Fruit fly (Drosophila melanogaster) whole organism, wandering third instar larva: ENCODE data around the gene Prosalpha6T.

Experiments
- Dfd ChIP-seq: fragments of >200 bp; optimal IDR thresholded peaks from 2 replicates; lab custom pipeline; 2017; ENCODE audit warnings: missing biosample characterization, missing genetic modification characterization
- OdsH ChIP-seq: fragments of 200-800 bp; sonication (Bioruptor generic); optimal IDR thresholded peaks from 2 replicates; lab custom pipeline; 2016; ENCODE audit warnings: missing biosample characterization, mild to moderate bottlenecking, missing genetic modification characterization
- fru ChIP-seq: fragments of 200-800 bp; sonication (Bioruptor generic); optimal IDR thresholded peaks from 3 replicates; lab custom pipeline; 2016; ENCODE audit warnings: missing biosample characterization, mild to moderate bottlenecking, missing genetic modification characterization

- TF ChIP-seq Dfd (GFP tag; lab: Kevin White, UChicago), result no peak
- no peak for TF ChIP-seq OdsH
- TF ChIP-seq fru (GFP tag; lab: Kevin White, UChicago), result no peak
Measured at dm6 chr2L:13244759-13245308, 13.0 kb downstream of the Prosalpha6T start.
